Worm (Caenorhabditis elegans): ENCODE results near the gene F57F4.1.

- no peak for TF ChIP-seq ama-1 (optimal IDR thresholded peaks at IDR 0.05)
- no peak for TF ChIP-seq flt-1 (GFP tag; IDR thresholded peaks at IDR 0.05)
- no peak for TF ChIP-seq scrt-1 (GFP tag; IDR thresholded peaks at IDR 0.05)
- TF ChIP-seq aly-1 (tag; optimal IDR thresholded peaks at IDR 0.05): no peak
- no peak for TF ChIP-seq F13C5.2 (tag; optimal IDR thresholded peaks at IDR 0.05)
- no peak for TF ChIP-seq pes-1 (GFP tag; IDR thresholded peaks at IDR 0.05)
These were observed 28.6 kb upstream of the F57F4.1 start for ce11 chrV:6361688-6362087.
